Fruit fly (Drosophila melanogaster): ENCODE measurements around the gene Ance.
A peak's percentile ranks its signal among the peaks of the same experiment; 100 is the strongest.

Gene Ance

DNA sequence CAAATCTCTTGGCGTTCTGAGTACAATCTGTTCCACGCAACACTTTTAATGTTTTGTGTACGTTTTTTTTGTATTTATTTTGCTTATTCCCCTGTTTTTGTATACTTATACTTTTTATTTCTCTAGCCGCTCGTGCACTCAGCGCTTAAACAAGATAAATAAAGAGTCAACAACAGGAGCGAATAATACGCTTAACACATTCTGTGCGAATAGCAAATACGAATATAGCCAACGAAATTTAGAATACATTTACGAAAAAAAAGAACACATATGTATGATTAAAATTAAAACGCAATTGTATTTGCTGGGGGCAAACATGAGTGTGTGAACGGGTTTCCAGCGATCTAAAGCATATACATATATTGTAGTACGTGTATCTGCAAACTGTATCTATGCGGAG is 23.5 kb upstream of the Ance start (continued):
- TF ChIP-seq Dp (GFP tag; optimal IDR thresholded peaks at IDR 0.05) (no peak), vnd (GFP tag; IDR thresholded peaks at IDR 0.05; ENCODE audit: partially characterized antibody) (no peak), pros (GFP tag; optimal IDR thresholded peaks at IDR 0.05) (no peak), org-1 (GFP tag; optimal IDR thresholded peaks at IDR 0.05) (no peak), unpg (GFP tag; optimal IDR thresholded peaks at IDR 0.05) (no peak), CG11456 (GFP tag; IDR thresholded peaks at IDR 0.05) (no peak), ewg (GFP tag; optimal IDR thresholded peaks at IDR 0.05) (no peak), sqz (GFP tag; optimal IDR thresholded peaks at IDR 0.05) (no peak), CG10543 (GFP tag; optimal IDR thresholded peaks at IDR 0.05) (peak; percentile 68), CG4360 (GFP tag; IDR thresholded peaks at IDR 0.05) (no peak), ttk (GFP tag; IDR thresholded peaks at IDR 0.05) (no peak), Rx (GFP tag; IDR thresholded peaks at IDR 0.05) (no peak), CG7357 (GFP tag; IDR thresholded peaks at IDR 0.05) (no peak), fd96Cb (tag; optimal IDR thresholded peaks at IDR 0.05) (no peak), kni (GFP tag; optimal IDR thresholded peaks at IDR 0.05) (no peak), Dip3 (GFP tag; optimal IDR thresholded peaks at IDR 0.05) (no peak), CG4328 (GFP tag; optimal IDR thresholded peaks at IDR 0.05) (no peak), BEAF-32 (GFP tag; optimal IDR thresholded peaks at IDR 0.05) (no peak), Dad (GFP tag; optimal IDR thresholded peaks at IDR 0.05) (no peak), CG8281 (tag; optimal IDR thresholded peaks at IDR 0.05) (no peak), eyg (GFP tag; optimal IDR thresholded peaks at IDR 0.05) (peak; percentile 25), Sry-δ (GFP tag; optimal IDR thresholded peaks at IDR 0.05) (no peak), Dip2 (GFP tag; IDR thresholded peaks at IDR 0.05) (no peak), Chrac-16 (GFP tag; optimal IDR thresholded peaks at IDR 0.05) (no peak), ken (GFP tag; IDR thresholded peaks at IDR 0.05) (no peak), CG6689 (GFP tag; IDR thresholded peaks at IDR 0.05) (no peak), CG16813 (GFP tag; IDR thresholded peaks at IDR 0.05; ENCODE audit: partially characterized antibody) (no peak), Jarid2 (GFP tag; optimal IDR thresholded peaks at IDR 0.05) (no peak), lola (GFP tag; optimal IDR thresholded peaks at IDR 0.05) (no peak), Poxn (GFP tag; IDR thresholded peaks at IDR 0.05) (no peak), CG3281 (GFP tag; optimal IDR thresholded peaks at IDR 0.05) (peak; percentile 71), CG17359 (tag; optimal IDR thresholded peaks at IDR 0.05) (no peak), CG7987 (GFP tag; optimal IDR thresholded peaks at IDR 0.05) (peak; percentile 19), p53 (GFP tag; optimal IDR thresholded peaks at IDR 0.05) (no peak), H15 (GFP tag; IDR thresholded peaks at IDR 0.05) (no peak), seq (GFP tag; IDR thresholded peaks at IDR 0.05) (no peak), hth (optimal IDR thresholded peaks at IDR 0.05) (no peak), CG14860 (GFP tag; IDR thresholded peaks at IDR 0.05; ENCODE audit: partially characterized antibody) (no peak), Fer2 (tag; optimal IDR thresholded peaks at IDR 0.05) (no peak), CG16863 (GFP tag; optimal IDR thresholded peaks at IDR 0.05) (no peak), zfh2 (GFP tag; optimal IDR thresholded peaks at IDR 0.05) (peak; percentile 10), CG34422 (GFP tag; IDR thresholded peaks at IDR 0.05) (no peak), da (GFP tag; optimal IDR thresholded peaks at IDR 0.05) (no peak), CG1233 (GFP tag; optimal IDR thresholded peaks at IDR 0.05) (peak; percentile 9), CG12155 (GFP tag; optimal IDR thresholded peaks at IDR 0.05) (no peak), repo (GFP tag; optimal IDR thresholded peaks at IDR 0.05) (no peak), jigr1 (GFP tag; IDR thresholded peaks at IDR 0.05) (no peak), Adf1 (GFP tag; IDR thresholded peaks at IDR 0.05) (peak; percentile 7; the same call in 1 of the 2 replicates), CG1832 (GFP tag; optimal IDR thresholded peaks at IDR 0.05) (no peak), CG18476 (GFP tag; optimal IDR thresholded peaks at IDR 0.05) (no peak), CTCF (GFP tag; optimal IDR thresholded peaks at IDR 0.05) (no peak), CG13624 (GFP tag; optimal IDR thresholded peaks at IDR 0.05) (peak; percentile 8), Myb (GFP tag; optimal IDR thresholded peaks at IDR 0.05) (no peak)

Measured in whole organism, embryonic.